Worm (Caenorhabditis elegans): Measurements from ENCODE around the gene nemp-1.
A peak's percentile ranks its signal among the peaks of the same experiment; 100 is the strongest.

nemp-1 gene

DNA sequence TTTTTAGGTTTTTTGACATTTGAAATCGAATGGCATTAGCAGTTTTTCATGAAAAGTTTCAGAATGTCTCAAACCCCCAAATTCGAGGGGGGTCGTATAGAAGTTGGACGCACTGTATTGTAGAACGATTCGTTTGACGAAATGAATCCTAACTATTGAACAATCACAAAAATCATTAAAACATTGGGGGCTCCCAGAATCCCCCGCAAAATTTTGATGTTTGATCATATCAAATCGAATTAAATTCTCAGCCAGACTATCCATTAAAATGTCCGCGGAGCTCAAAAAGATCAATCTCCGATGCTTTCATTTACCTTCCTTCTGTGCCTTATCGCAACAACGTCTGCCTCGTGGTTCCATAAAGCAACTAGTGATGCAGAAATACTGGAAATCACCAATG, 16.3 kb downstream of the nemp-1 start, which contains the start of gene F30H5.5:
F30H5.5 (plus strand) TSS at position 301 of the 400 bp plus-strand sequence.
- TF ChIP-seq hlh-4 (tag; optimal IDR thresholded peaks at IDR 0.05), result no peak
- no peak for TF ChIP-seq elt-2 (tag; optimal IDR thresholded peaks at IDR 0.05)
- no peak for TF ChIP-seq fkh-10 (GFP tag; optimal IDR thresholded peaks at IDR 0.05)
- TF ChIP-seq ceh-63 (GFP tag; optimal IDR thresholded peaks at IDR 0.05), result no peak
- TF ChIP-seq efl-1 (optimal IDR thresholded peaks at IDR 0.05), result no peak
- no peak for TF ChIP-seq efl-1 (GFP tag; optimal IDR thresholded peaks at IDR 0.05 in 1 of 2)
- no peak for TF ChIP-seq nhr-19 (GFP tag; conservative IDR thresholded peaks at IDR 0.05)
- no peak for TF ChIP-seq rnt-1 (tag; optimal IDR thresholded peaks at IDR 0.05)
- TF ChIP-seq aly-2 (tag; optimal IDR thresholded peaks at IDR 0.05), result no peak
- TF ChIP-seq nhr-84 (tag; optimal IDR thresholded peaks at IDR 0.05), result no peak
- no peak for TF ChIP-seq skn-1 (tag; optimal IDR thresholded peaks at IDR 0.05)
- no peak for TF ChIP-seq sptf-1 (tag; optimal IDR thresholded peaks at IDR 0.05)
- no peak for TF ChIP-seq ceh-82 (tag; optimal IDR thresholded peaks at IDR 0.05)
- TF ChIP-seq ama-1 (optimal IDR thresholded peaks at IDR 0.05), result no peak
- TF ChIP-seq sox-4 (tag; optimal IDR thresholded peaks at IDR 0.05), result no peak
- no peak for TF ChIP-seq irx-1 (tag; optimal IDR thresholded peaks at IDR 0.05)
- TF ChIP-seq egl-13 (tag; optimal IDR thresholded peaks at IDR 0.05), result no peak
- TF ChIP-seq fos-1 (tag; optimal IDR thresholded peaks at IDR 0.05), result no peak
- no peak for TF ChIP-seq alr-1 (tag; optimal IDR thresholded peaks at IDR 0.05; ENCODE audit: borderline replicate concordance)
- no peak for TF ChIP-seq unc-62 (GFP tag; optimal IDR thresholded peaks at IDR 0.05)

DNA sequence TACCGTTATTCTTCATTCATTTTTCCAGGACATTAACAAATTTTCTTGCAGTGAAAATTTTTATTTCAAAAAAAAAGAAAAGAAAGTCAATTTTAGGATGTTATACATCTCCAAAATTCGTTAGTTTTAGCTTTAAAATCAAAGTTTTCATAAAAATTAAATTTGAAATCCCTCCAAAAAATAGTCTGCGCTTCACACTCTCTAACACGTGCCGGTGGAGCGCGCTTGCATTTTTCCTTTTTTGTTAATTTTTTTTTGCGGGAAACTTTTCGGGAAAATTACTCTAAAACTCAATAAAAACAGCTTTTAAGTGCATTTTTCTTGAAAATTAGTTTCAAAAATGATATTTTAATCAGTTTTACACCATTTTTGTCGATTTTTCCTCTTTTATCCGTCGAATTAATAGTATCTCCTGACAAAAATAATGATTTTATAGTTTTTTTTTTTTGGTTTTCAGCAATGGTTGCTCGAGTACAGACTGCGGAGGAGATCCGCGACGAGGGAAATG, 19.0 kb downstream of the nemp-1 start, which contains the start of gene unc-45:
unc-45 (plus strand) TSS at position 458 of the 508 bp plus-strand sequence.
- peak; percentile 66 for TF ChIP-seq nhr-71 (tag; optimal IDR thresholded peaks at IDR 0.05)
- TF ChIP-seq tlp-1 (tag; optimal IDR thresholded peaks at IDR 0.05), result no peak
- no peak for TF ChIP-seq ama-1 (optimal IDR thresholded peaks at IDR 0.05)
- TF ChIP-seq irx-1 (tag; optimal IDR thresholded peaks at IDR 0.05), result no peak
- TF ChIP-seq fkh-4 (tag; optimal IDR thresholded peaks at IDR 0.05; ENCODE audit: borderline replicate concordance), result no peak
- peak; percentile 28 for TF ChIP-seq rnt-1 (tag; optimal IDR thresholded peaks at IDR 0.05)
- no peak for TF ChIP-seq ceh-90 (tag; optimal IDR thresholded peaks at IDR 0.05)
- TF ChIP-seq isw-1 (GFP tag; IDR thresholded peaks at IDR 0.05), result peak; percentile 42
- TF ChIP-seq aha-1 (tag; optimal IDR thresholded peaks at IDR 0.05), result no peak
- TF ChIP-seq F16B12.6 (tag; optimal IDR thresholded peaks at IDR 0.05), result no peak
- TF ChIP-seq nhr-20 (tag; optimal IDR thresholded peaks at IDR 0.05), result peak; percentile 51
- TF ChIP-seq sox-4 (tag; optimal IDR thresholded peaks at IDR 0.05), result no peak
- TF ChIP-seq aly-2 (tag; optimal IDR thresholded peaks at IDR 0.05), result no peak
- TF ChIP-seq snpc-4 (tag; optimal IDR thresholded peaks at IDR 0.05), result no peak
- TF ChIP-seq hlh-4 (tag; optimal IDR thresholded peaks at IDR 0.05), result no peak
- TF ChIP-seq lin-39 (tag; optimal IDR thresholded peaks at IDR 0.05), result peak; percentile 19
- TF ChIP-seq lsy-2 (tag; optimal IDR thresholded peaks at IDR 0.05), result peak; percentile 61 to 82
- TF ChIP-seq unc-62 (GFP tag; optimal IDR thresholded peaks at IDR 0.05), result no peak
- peak; percentile 40 for TF ChIP-seq tbx-2 (tag; optimal IDR thresholded peaks at IDR 0.05)
- TF ChIP-seq ztf-11 (tag; optimal IDR thresholded peaks at IDR 0.05), result no peak
- no peak for TF ChIP-seq nhr-90 (tag; optimal IDR thresholded peaks at IDR 0.05; ENCODE audit: poor library complexity)
- peak; percentile 79 to 94 for TF ChIP-seq efl-1 (optimal IDR thresholded peaks at IDR 0.05)
- peak; percentile 93 to 99 for TF ChIP-seq efl-1 (GFP tag; optimal IDR thresholded peaks at IDR 0.05 in 1 of 2)
- TF ChIP-seq egl-27 (tag; optimal IDR thresholded peaks at IDR 0.05), result no peak
- no peak for TF ChIP-seq hlh-17 (GFP tag; optimal IDR thresholded peaks at IDR 0.05; ENCODE audit: borderline replicate concordance)
- peak in 1 of 6 experiments; percentile 17 for TF ChIP-seq elt-3 (tag; optimal IDR thresholded peaks at IDR 0.05)
- TF ChIP-seq xbp-1 (tag; optimal IDR thresholded peaks at IDR 0.05), result peak; percentile 36
- TF ChIP-seq pax-3 (tag; optimal IDR thresholded peaks at IDR 0.05), result no peak
- no peak for TF ChIP-seq unc-98 (GFP tag; IDR thresholded peaks at IDR 0.05)
- peak; percentile 25 for TF ChIP-seq lin-15B (tag; optimal IDR thresholded peaks at IDR 0.05)
- peak; percentile 49 for TF ChIP-seq skn-1 (tag; optimal IDR thresholded peaks at IDR 0.05)
- TF ChIP-seq mdl-1 (tag; optimal IDR thresholded peaks at IDR 0.05), result no peak
- no peak for TF ChIP-seq ceh-63 (GFP tag; optimal IDR thresholded peaks at IDR 0.05)
- no peak for TF ChIP-seq ceh-8 (GFP tag; optimal IDR thresholded peaks at IDR 0.05)
- no peak for TF ChIP-seq lin-14 (GFP tag; optimal IDR thresholded peaks at IDR 0.05)
- TF ChIP-seq zip-4 (GFP tag; optimal IDR thresholded peaks at IDR 0.05), result no peak
- no peak for TF ChIP-seq grh-1 (GFP tag; IDR thresholded peaks at IDR 0.05)
- TF ChIP-seq nhr-11 (tag; optimal IDR thresholded peaks at IDR 0.05), result no peak
- no peak for TF ChIP-seq nhr-76 (tag; optimal IDR thresholded peaks at IDR 0.05)
- TF ChIP-seq fos-1 (tag; optimal IDR thresholded peaks at IDR 0.05), result peak; percentile 35
- no peak for TF ChIP-seq nhr-19 (GFP tag; conservative IDR thresholded peaks at IDR 0.05)
- TF ChIP-seq nhr-77 (tag; optimal IDR thresholded peaks at IDR 0.05), result peak; percentile 7

All from whole organism, L1 larva.